Fruit fly (Drosophila melanogaster) whole organism, prepupa: Measurements from ENCODE around the gene CG15141.
A peak's percentile ranks its signal among the peaks of the same experiment; 100 is the strongest.

Experiments used
- Blimp-1 ChIP-seq: fragments of 200-800 bp; sonication (Bioruptor generic); optimal IDR thresholded peaks from 3 replicates; lab custom pipeline; 2017; ENCODE audit warnings: missing biosample characterization, missing genetic modification characterization, mild to moderate bottlenecking, moderate library complexity, missing genetic modification reagents
- CG10631 ChIP-seq: fragments of 200-800 bp; sonication (Bioruptor generic); optimal IDR thresholded peaks from 2 replicates; lab custom pipeline; 2016; ENCODE audit warnings: missing biosample characterization, missing genetic modification characterization
- CG1621 ChIP-seq: fragments of 200-800 bp; sonication (Bioruptor generic); optimal IDR thresholded peaks from 3 replicates; lab custom pipeline; 2018; ENCODE audit warnings: missing biosample characterization, mild to moderate bottlenecking, missing genetic modification characterization
- CG16779 ChIP-seq: fragments of 200-800 bp; sonication (Bioruptor generic); optimal IDR thresholded peaks from 3 replicates; lab custom pipeline; 2017; ENCODE audit warnings: missing biosample characterization, mild to moderate bottlenecking, missing genetic modification characterization
- CG3032 ChIP-seq: fragments of 200-800 bp; optimal IDR thresholded peaks from 2 replicates; lab custom pipeline; 2019; ENCODE audit warnings: missing biosample characterization, mild to moderate bottlenecking, missing genetic modification characterization, moderate library complexity
- CG31627 ChIP-seq: fragments of 200-800 bp; sonication (Bioruptor generic); optimal IDR thresholded peaks from 3 replicates; lab custom pipeline; 2016; ENCODE audit warnings: missing biosample characterization, missing genetic modification characterization
- CG32006 ChIP-seq: fragments of 200-800 bp; sonication (Bioruptor generic); optimal IDR thresholded peaks from 3 replicates; lab custom pipeline; 2017; ENCODE audit warnings: missing biosample characterization, mild to moderate bottlenecking, missing genetic modification characterization
- CG34406 ChIP-seq: fragments of 200-800 bp; sonication (Bioruptor generic); optimal IDR thresholded peaks from 3 replicates; lab custom pipeline; 2016; ENCODE audit warnings: missing biosample characterization, missing genetic modification characterization
- CG3919 ChIP-seq: fragments of 200-800 bp; sonication (Bioruptor generic); optimal IDR thresholded peaks from 3 replicates; lab custom pipeline; 2016; ENCODE audit warnings: missing biosample characterization, missing genetic modification characterization
- CG4318 ChIP-seq: fragments of 200-800 bp; sonication (Bioruptor generic); optimal IDR thresholded peaks from 3 replicates; lab custom pipeline; 2017; ENCODE audit warnings: missing biosample characterization, mild to moderate bottlenecking, missing genetic modification characterization
- CG6163 ChIP-seq: fragments of 200-800 bp; sonication (Bioruptor generic); IDR thresholded peaks from 3 replicates; pipeline ENCODE4 v1.3.6; 2022; ENCODE audit warnings: missing biosample characterization, missing genetic modification characterization
- CG6854 ChIP-seq: fragments of 200-800 bp; sonication (Bioruptor generic); optimal IDR thresholded peaks from 2 replicates; lab custom pipeline; 2017; ENCODE audit warnings: missing biosample characterization, mild to moderate bottlenecking, missing genetic modification characterization
- CG7368 ChIP-seq: fragments of 200-800 bp; sonication (Bioruptor generic); optimal IDR thresholded peaks from 3 replicates; lab custom pipeline; 2016; ENCODE audit warnings: missing biosample characterization, missing genetic modification characterization
- CG8319 ChIP-seq: fragments of 200-800 bp; sonication (Bioruptor generic); optimal IDR thresholded peaks from 3 replicates; lab custom pipeline; 2016; ENCODE audit warnings: missing biosample characterization, missing genetic modification characterization
- Eip75B ChIP-seq: fragments of 200-800 bp; sonication (Bioruptor generic); optimal IDR thresholded peaks from 3 replicates; lab custom pipeline; 2016; ENCODE audit warnings: missing biosample characterization, missing genetic modification characterization
- Eip78C ChIP-seq: fragments of 200-800 bp; sonication (Bioruptor generic); peaks from one replicate; lab custom pipeline; 2016; ENCODE audit warnings: missing biosample characterization, missing genetic modification characterization
- Hr38 ChIP-seq: sonication (Bioruptor generic); optimal IDR thresholded peaks from 2 replicates; lab custom pipeline; 2016; ENCODE audit warnings: missing biosample characterization, missing genetic modification characterization
- Hr39 ChIP-seq: fragments of 200-800 bp; sonication (Bioruptor generic); optimal IDR thresholded peaks from 2 replicates; lab custom pipeline; 2016; ENCODE audit warnings: missing biosample characterization, missing genetic modification characterization
- Hr4 ChIP-seq: fragments of 200-800 bp; sonication (Bioruptor generic); optimal IDR thresholded peaks from 3 replicates; lab custom pipeline; 2016; ENCODE audit warnings: missing biosample characterization, missing genetic modification characterization
- Sox102F ChIP-seq: fragments of 200-800 bp; sonication (Bioruptor generic); optimal IDR thresholded peaks from 2 replicates; lab custom pipeline; 2016; ENCODE audit warnings: missing biosample characterization, mild to moderate bottlenecking, missing genetic modification characterization
- Sox14 ChIP-seq: fragments of 200-800 bp; sonication (Bioruptor generic); optimal IDR thresholded peaks from 3 replicates; lab custom pipeline; 2016; ENCODE audit warnings: missing biosample characterization, missing genetic modification characterization
- Sox15 ChIP-seq: fragments of 200-800 bp; sonication (Bioruptor generic); optimal IDR thresholded peaks from 3 replicates; lab custom pipeline; 2016; ENCODE audit warnings: missing biosample characterization, missing genetic modification characterization
- achi ChIP-seq: fragments of 200-800 bp; sonication (Bioruptor generic); optimal IDR thresholded peaks from 3 replicates; lab custom pipeline; 2016; ENCODE audit warnings: missing biosample characterization, missing genetic modification characterization
- acj6 ChIP-seq: fragments of 200-800 bp; sonication (Bioruptor generic); optimal IDR thresholded peaks from 3 replicates; lab custom pipeline; 2016; ENCODE audit warnings: missing biosample characterization, missing genetic modification characterization
- cyc ChIP-seq: fragments of 200-800 bp; sonication (Bioruptor generic); optimal IDR thresholded peaks from 3 replicates; lab custom pipeline; 2016; ENCODE audit warnings: missing biosample characterization, missing genetic modification characterization
- dac ChIP-seq: fragments of 200-800 bp; sonication (Bioruptor generic); optimal IDR thresholded peaks from 2 replicates; lab custom pipeline; 2017; ENCODE audit warnings: missing biosample characterization, mild to moderate bottlenecking, missing genetic modification characterization
- fd59A ChIP-seq: fragments of 200-800 bp; sonication (Bioruptor generic); optimal IDR thresholded peaks from 2 replicates; lab custom pipeline; 2017; ENCODE audit warnings: missing biosample characterization, mild to moderate bottlenecking, missing genetic modification characterization, missing genetic modification reagents
- fd85E ChIP-seq: fragments of 200-800 bp; sonication (Bioruptor generic); optimal IDR thresholded peaks from 3 replicates; lab custom pipeline; 2016; ENCODE audit warnings: missing biosample characterization, missing genetic modification characterization
- lz ChIP-seq: fragments of 200-800 bp; sonication (Bioruptor generic); optimal IDR thresholded peaks from 3 replicates; lab custom pipeline; 2016; ENCODE audit warnings: missing biosample characterization, missing genetic modification characterization
- net ChIP-seq: fragments of 200-800 bp; sonication (Bioruptor generic); optimal IDR thresholded peaks from 3 replicates; lab custom pipeline; 2016; ENCODE audit warnings: missing biosample characterization, missing genetic modification characterization
- salr ChIP-seq, 2 experiments: fragments of 200-800 bp; sonication (Bioruptor generic); optimal IDR thresholded peaks; 3 replicates each; lab custom pipeline; 2016 to 2018; ENCODE audit warnings: missing biosample characterization in 2 of 2, missing genetic modification characterization in 2 of 2, mild to moderate bottlenecking in 1 of 2
- spab ChIP-seq: fragments of 200-800 bp; sonication (Bioruptor generic); optimal IDR thresholded peaks from 2 replicates; lab custom pipeline; 2017; ENCODE audit warnings: missing biosample characterization, mild to moderate bottlenecking, missing genetic modification characterization, missing genetic modification reagents
- ss ChIP-seq, 2 experiments: fragments of 200-800 bp; sonication (Bioruptor generic); optimal IDR thresholded peaks; 2 replicates in 1 of 2; 3 replicates in 1 of 2; lab custom pipeline; 2017 to 2018; ENCODE audit warnings: mild to moderate bottlenecking in 2 of 2, missing biosample characterization in 2 of 2, missing genetic modification characterization in 2 of 2, moderate library complexity in 1 of 2
- svp ChIP-seq: fragments of 200-800 bp; sonication (Bioruptor generic); peaks from one replicate; lab custom pipeline; 2016; ENCODE audit warnings: missing biosample characterization, missing genetic modification characterization
- topi ChIP-seq: fragments of 200-800 bp; sonication (Bioruptor generic); optimal IDR thresholded peaks from 3 replicates; lab custom pipeline; 2016; ENCODE audit warnings: missing biosample characterization, missing genetic modification characterization

CG15141 gene

DNA sequence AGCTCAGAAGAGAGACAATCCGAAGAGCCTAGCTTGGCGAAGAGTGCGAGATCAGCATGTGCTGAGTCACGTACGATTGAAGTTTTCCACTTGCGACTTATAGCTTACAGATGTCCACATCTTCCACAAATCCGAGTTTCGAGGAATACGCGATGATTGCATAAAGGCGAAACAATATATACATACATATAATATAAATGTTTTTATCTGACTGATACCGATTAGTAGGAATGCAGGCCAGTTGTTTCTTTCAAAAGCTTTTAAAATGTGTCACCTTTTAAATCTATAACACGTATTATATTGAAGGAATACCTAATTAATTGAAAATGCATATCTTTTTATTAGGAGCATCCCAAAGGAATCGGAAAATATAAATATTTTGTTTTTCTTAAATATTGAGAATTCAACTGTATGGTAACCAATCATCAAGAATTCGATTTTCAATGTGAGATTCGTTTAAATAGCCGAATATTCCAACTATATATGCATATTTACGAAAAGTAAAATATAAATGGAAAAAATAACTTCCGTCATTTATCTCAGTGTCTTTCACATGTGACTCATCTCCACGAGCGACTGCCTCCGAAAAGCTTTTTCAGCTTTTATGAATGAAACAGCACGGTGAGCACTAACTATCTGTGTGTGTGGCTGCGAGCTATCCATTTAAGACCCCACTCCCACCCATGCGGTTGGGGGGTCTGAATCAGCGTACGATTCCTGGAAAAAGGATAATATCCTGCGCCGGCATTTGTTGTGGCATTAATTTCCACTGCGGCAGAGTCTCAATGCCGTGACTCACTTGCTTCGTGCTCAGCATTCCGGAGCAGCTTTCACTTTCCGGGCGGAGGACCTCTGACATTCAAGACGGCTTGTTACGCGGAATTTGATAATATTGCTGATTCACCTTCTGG, 40.3 kb downstream of the CG15141 start (continued):
- peak; percentile 86 for TF ChIP-seq CG34406 (GFP tag; lab: Kevin White, UChicago)
- no peak; the same call in 2 of the 3 replicates for TF ChIP-seq CG6163 (GFP tag; lab: Robert Waterston, UW)
- TF ChIP-seq Blimp-1 (GFP tag; lab: Kevin White, UChicago) = peak; percentile 38
- TF ChIP-seq spab = peak; percentile 52
- TF ChIP-seq cyc (GFP tag; lab: Kevin White, UChicago) = peak; percentile 65
- peak; percentile 71 for TF ChIP-seq CG10631 (GFP tag; lab: Kevin White, UChicago)
- peak; percentile 62 for TF ChIP-seq CG16779 (tag; lab: Kevin White, UChicago)
- TF ChIP-seq salr (GFP tag; optimal IDR thresholded peaks at IDR 0.05; lab: Kevin White, UChicago) = peak; percentile 32 to 72
- TF ChIP-seq CG32006 (GFP tag; lab: Kevin White, UChicago) = peak; percentile 80
- TF ChIP-seq Hr4 = peak; percentile 77
- TF ChIP-seq CG7368 (GFP tag; lab: Kevin White, UChicago) = peak; percentile 65
- peak; percentile 67 for TF ChIP-seq Sox102F (GFP tag; lab: Kevin White, UChicago)
- peak; percentile 49 for TF ChIP-seq CG8319
- TF ChIP-seq achi (GFP tag; lab: Kevin White, UChicago) = peak; percentile 72
- TF ChIP-seq CG1621 = peak; percentile 35
- TF ChIP-seq topi (GFP tag; lab: Kevin White, UChicago) = peak; percentile 84
- TF ChIP-seq Hr38 (GFP tag; lab: Kevin White, UChicago) = no peak
- no peak for TF ChIP-seq dac (GFP tag; lab: Kevin White, UChicago)
- peak; percentile 74 for TF ChIP-seq lz
- TF ChIP-seq CG4318 (GFP tag; lab: Kevin White, UChicago) = peak; percentile 47
- TF ChIP-seq fd85E (GFP tag; lab: Kevin White, UChicago) = peak; percentile 28
- peak; percentile 3 to 58 for TF ChIP-seq ss (GFP tag; optimal IDR thresholded peaks at IDR 0.05; lab: Kevin White, UChicago)
- peak; percentile 53 for TF ChIP-seq Sox15 (GFP tag; lab: Kevin White, UChicago)
- TF ChIP-seq CG6854 (GFP tag; lab: Kevin White, UChicago) = peak; percentile 23
- peak; percentile 76 for TF ChIP-seq Sox14 (GFP tag; lab: Kevin White, UChicago)
- TF ChIP-seq Eip75B (GFP tag; lab: Kevin White, UChicago) = peak; percentile 78
- peak; percentile 78 for TF ChIP-seq CG3919 (GFP tag; lab: Kevin White, UChicago)
- TF ChIP-seq Hr39 (GFP tag; lab: Kevin White, UChicago) = peak; percentile 72
- peak; percentile 58 for TF ChIP-seq fd59A (GFP tag; lab: Kevin White, UChicago)
- peak; percentile 63 for TF ChIP-seq CG3032

DNA sequence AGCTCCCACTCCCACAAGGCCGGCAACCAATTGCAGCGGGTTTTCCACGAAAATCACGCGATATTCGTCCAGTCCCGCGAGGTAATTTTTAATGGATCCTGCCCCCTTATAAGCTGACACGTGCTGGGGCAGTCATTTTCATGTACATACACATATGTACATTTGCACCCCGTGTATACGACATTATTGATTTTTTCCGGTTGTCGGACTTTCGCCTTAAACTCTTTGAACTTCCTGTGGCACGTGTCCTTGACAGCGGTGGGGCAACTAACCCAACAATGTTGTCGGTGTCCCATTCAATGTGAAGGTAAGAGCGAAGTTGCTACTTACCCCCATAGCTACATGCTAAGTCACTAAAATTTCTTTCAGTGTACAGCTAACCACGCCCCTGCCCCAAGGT, 41.6 kb downstream of the CG15141 start:
- TF ChIP-seq net (GFP tag; lab: Kevin White, UChicago) = no peak
- TF ChIP-seq acj6 (GFP tag; lab: Kevin White, UChicago) = no peak
- TF ChIP-seq CG31627 (GFP tag; lab: Kevin White, UChicago) = no peak
- no peak for TF ChIP-seq CG6854 (GFP tag; lab: Kevin White, UChicago)
- TF ChIP-seq svp (GFP tag; lab: Kevin White, UChicago) = peak; percentile 62

DNA sequence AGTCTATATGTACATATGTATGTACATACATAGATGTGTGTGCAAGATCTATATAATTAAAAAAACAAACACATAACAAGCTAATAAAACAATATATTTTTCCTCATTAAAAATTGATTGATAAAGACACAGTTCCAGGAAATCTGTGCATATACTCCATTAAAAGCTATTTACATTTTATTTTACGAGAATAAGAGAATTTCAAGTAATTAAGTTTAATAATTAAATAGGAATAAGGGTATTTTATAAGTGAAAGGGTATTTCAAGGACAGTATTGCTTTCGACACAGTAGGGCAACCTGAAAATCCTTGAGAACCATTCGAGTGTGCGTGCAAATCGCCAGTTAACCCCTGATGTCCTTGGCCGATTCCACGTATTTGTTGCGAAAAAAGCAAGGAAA, 42.2 kb downstream of the CG15141 start, which contains the start of gene CG5050:
Gene CG5050 (plus strand): TSS at position 301 of the 400 bp plus-strand sequence.
- TF ChIP-seq Eip78C (GFP tag; lab: Kevin White, UChicago) (peak; percentile 22), CG10631 (GFP tag; lab: Kevin White, UChicago) (no peak)
